Fruit fly (Drosophila melanogaster) whole organism: Measurements from ENCODE around the gene CG32706.

Experiments used
- CG8478 ChIP-seq: fragments of >200 bp; optimal IDR thresholded peaks from 2 replicates; lab custom pipeline; 2018; ENCODE audit warnings: inconsistent platforms
- Dll ChIP-seq: fragments of >200 bp; optimal IDR thresholded peaks from 2 replicates; lab custom pipeline; 2017
- EcR ChIP-seq, 2 experiments: fragments of >200 bp; optimal IDR thresholded peaks; 2 replicates each; lab custom pipeline; 2017; ENCODE audit warnings: missing biosample characterization in 2 of 2, missing genetic modification characterization in 2 of 2, missing genetic modification reagents in 2 of 2
- pan ChIP-seq: fragments of >200 bp; optimal IDR thresholded peaks from 2 replicates; lab custom pipeline; 2017
- psq ChIP-seq: fragments of >200 bp; optimal IDR thresholded peaks from 2 replicates; lab custom pipeline; 2017
- usp ChIP-seq: fragments of >200 bp; optimal IDR thresholded peaks from 2 replicates; lab custom pipeline; 2017; ENCODE audit warnings: missing biosample characterization, missing genetic modification characterization, mixed read lengths

dm6 chrX:9093912-9094311, 7.0 kb downstream of the CG32706 start:
- TF ChIP-seq usp (GFP tag; lab: Kevin White, UChicago) (no peak), psq (lab: Kevin White, UChicago) (no peak), EcR (GFP tag; optimal IDR thresholded peaks at IDR 0.05; lab: Kevin White, UChicago) (no peak), CG8478 (no peak), pan (lab: Kevin White, UChicago) (no peak), Dll (lab: Kevin White, UChicago) (no peak)
